Worm (Caenorhabditis elegans) whole organism, L1 larva: Measurements from ENCODE around the gene ndg-4.

Source experiments
- ama-1 ChIP-seq: fragments of 150-350 bp; optimal IDR thresholded peaks from 2 replicates; lab custom pipeline; 2014
- ceh-82 ChIP-seq, 3 experiments: fragments of 150-350 bp in 1 of 3; sonication (generic microtip) in 2 of 3; optimal IDR thresholded peaks; 2 replicates each; lab custom pipeline; 2014 to 2017; ENCODE audit warnings: missing biosample characterization in 3 of 3, missing genetic modification characterization in 3 of 3
- dpl-1 ChIP-seq, 3 experiments: fragments of 150-350 bp in 2 of 3; sonication (generic microtip) in 1 of 3; optimal IDR thresholded peaks; 2 replicates each; lab custom pipeline; 2014 to 2017; ENCODE audit warnings: missing biosample characterization in 3 of 3, missing genetic modification characterization in 3 of 3, missing genetic modification reagents in 3 of 3
- efl-1 ChIP-seq, 4 experiments: fragments of 150-350 bp; optimal IDR thresholded peaks in 3 of 4; peaks in 1 of 4; 1 replicate in 1 of 4; 2 replicates in 3 of 4; lab custom pipeline; 2014; ENCODE audit warnings: missing biosample characterization in 2 of 4, missing genetic modification characterization in 2 of 4, missing genetic modification reagents in 2 of 4
- elt-3 ChIP-seq, 6 experiments: fragments of 150-350 bp in 1 of 6; sonication (generic microtip); optimal IDR thresholded peaks; 2 replicates each; lab custom pipeline; 2017 to 2018; ENCODE audit warnings: missing biosample characterization in 6 of 6, missing genetic modification characterization in 6 of 6, inconsistent platforms in 1 of 6
- lin-14 ChIP-seq: fragments of 200-800 bp; sonication (Bioruptor generic); optimal IDR thresholded peaks from 2 replicates; lab custom pipeline; 2018; ENCODE audit warnings: mild to moderate bottlenecking, missing genetic modification characterization, moderate library complexity, missing compliant biosample characterization
- nhr-11 ChIP-seq: fragments of 150-350 bp; optimal IDR thresholded peaks from 2 replicates; lab custom pipeline; 2014; ENCODE audit warnings: missing biosample characterization, missing genetic modification characterization
- unc-62 ChIP-seq: fragments of 150-350 bp; optimal IDR thresholded peaks from 2 replicates; lab custom pipeline; 2014; ENCODE audit warnings: missing biosample characterization, missing genetic modification reagents, missing genetic modification characterization
- ztf-11 ChIP-seq, 2 experiments: sonication (generic microtip); optimal IDR thresholded peaks; 2 replicates each; lab custom pipeline; 2016 to 2017; ENCODE audit warnings: missing genetic modification characterization in 2 of 2, missing biosample characterization in 1 of 2, missing compliant biosample characterization in 1 of 2

DNA sequence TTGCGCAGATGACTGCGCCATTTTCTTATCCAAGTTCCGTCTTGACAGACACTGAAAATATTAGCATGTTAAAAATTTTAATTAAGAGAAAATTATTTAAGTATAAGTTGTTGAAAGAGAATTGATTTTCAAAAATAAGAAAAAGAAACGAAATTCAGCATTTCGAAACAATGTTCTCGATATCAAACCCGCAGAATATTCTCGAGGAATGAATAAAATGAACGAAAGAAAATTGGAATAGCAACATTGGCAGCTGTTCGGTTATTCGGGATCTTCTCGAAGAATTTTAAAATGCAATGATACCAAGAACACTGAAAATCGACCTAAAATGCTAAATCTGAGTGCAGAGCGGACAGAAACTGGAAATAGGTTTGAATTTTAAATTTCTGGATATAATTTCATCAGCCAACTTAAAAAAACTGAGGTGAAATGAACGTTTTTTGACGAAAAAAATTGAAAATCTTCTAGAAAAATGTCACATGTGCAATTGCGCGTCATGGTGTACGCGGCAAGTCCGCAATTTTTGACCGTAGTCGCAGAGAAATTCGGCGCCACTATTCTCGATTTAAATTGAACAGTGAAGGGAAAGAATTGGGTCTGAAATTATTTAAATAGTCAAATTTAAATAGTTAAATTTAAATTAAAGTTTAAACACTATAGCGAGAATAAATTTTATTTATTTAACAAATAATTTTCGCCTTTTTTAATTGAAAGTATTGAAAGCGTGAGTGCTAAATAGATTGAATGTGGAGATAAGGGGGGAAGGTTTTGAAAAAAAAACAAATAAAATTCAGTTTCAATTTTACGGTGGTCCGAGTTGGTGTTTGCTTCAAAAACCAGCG lies 41.1 kb upstream of the ndg-4 start, which contains the start of the genes cct-5 and F25F2.1:
- no peak for TF ChIP-seq ama-1 (lab: Kevin White, UChicago)
- peak in 1 of 6 experiments; percentile 23 for TF ChIP-seq elt-3 (tag; optimal IDR thresholded peaks at IDR 0.05; lab: Kevin White, UChicago)
- peak; percentile 58 to 80 for TF ChIP-seq efl-1 (optimal IDR thresholded peaks at IDR 0.05; lab: Kevin White, UChicago)
- TF ChIP-seq efl-1 (GFP tag; optimal IDR thresholded peaks at IDR 0.05 in 1 of 2; lab: Kevin White, UChicago) = peak; percentile 89 to 98
- no peak for TF ChIP-seq unc-62
- TF ChIP-seq lin-14 (GFP tag; lab: Kevin White, UChicago) = peak; percentile 64
- TF ChIP-seq nhr-11 (tag; lab: Kevin White, UChicago) = no peak
- TF ChIP-seq ceh-82 (tag; optimal IDR thresholded peaks at IDR 0.05; lab: Kevin White, UChicago) = peak in 2 of 3 experiments; percentile 2 to 77
- no peak for TF ChIP-seq ztf-11 (tag; optimal IDR thresholded peaks at IDR 0.05; lab: Kevin White, UChicago)
- TF ChIP-seq dpl-1 (GFP tag; optimal IDR thresholded peaks at IDR 0.05; lab: Kevin White, UChicago) = peak; percentile 82 to 89 (median 84)
